Worm (Caenorhabditis elegans) whole organism, L1 larva: ENCODE measurements around the gene Y57G11C.36.

Experiments used
- C04F5.9 ChIP-seq: sonication (generic microtip); optimal IDR thresholded peaks from 2 replicates; lab custom pipeline; 2016; ENCODE audit warnings: missing genetic modification characterization, missing compliant biosample characterization
- F16B12.6 ChIP-seq: fragments of 150-350 bp; optimal IDR thresholded peaks from 2 replicates; lab custom pipeline; 2014; ENCODE audit warnings: missing biosample characterization, missing genetic modification characterization
- ama-1 ChIP-seq: fragments of 150-350 bp; optimal IDR thresholded peaks from 2 replicates; lab custom pipeline; 2014
- ceh-82 ChIP-seq, 3 experiments: fragments of 150-350 bp in 1 of 3; sonication (generic microtip) in 2 of 3; optimal IDR thresholded peaks; 2 replicates each; lab custom pipeline; 2014 to 2017; ENCODE audit warnings: missing biosample characterization in 3 of 3, missing genetic modification characterization in 3 of 3
- ets-5 ChIP-seq: fragments of 200-800 bp; sonication (Bioruptor generic); IDR thresholded peaks from 2 replicates; pipeline ENCODE4 v1.3.6; 2022; ENCODE audit warnings: missing genetic modification characterization, missing compliant biosample characterization
- fkh-10 ChIP-seq: sonication (generic microtip); optimal IDR thresholded peaks from 2 replicates; lab custom pipeline; 2017; ENCODE audit warnings: missing biosample characterization, missing genetic modification reagents, missing genetic modification characterization
- fkh-4 ChIP-seq: sonication (generic microtip); optimal IDR thresholded peaks from 2 replicates; lab custom pipeline; 2016; ENCODE audit warnings: missing compliant biosample characterization, missing genetic modification characterization, borderline replicate concordance
- fkh-8 ChIP-seq: sonication (generic microtip); optimal IDR thresholded peaks from 2 replicates; lab custom pipeline; 2016; ENCODE audit warnings: mild to moderate bottlenecking, missing genetic modification characterization, missing compliant biosample characterization
- hlh-4 ChIP-seq: sonication (generic microtip); optimal IDR thresholded peaks from 2 replicates; lab custom pipeline; 2016; ENCODE audit warnings: mild to moderate bottlenecking, missing genetic modification characterization, missing compliant biosample characterization
- hpl-2 ChIP-seq: fragments of 150-350 bp; optimal IDR thresholded peaks from 2 replicates; lab custom pipeline; 2014; ENCODE audit warnings: missing biosample characterization, missing genetic modification reagents, missing genetic modification characterization
- mdl-1 ChIP-seq, 2 experiments: fragments of 150-350 bp; optimal IDR thresholded peaks; 2 replicates each; lab custom pipeline; 2014 to 2017; ENCODE audit warnings: missing biosample characterization in 2 of 2, missing genetic modification characterization in 2 of 2, inconsistent platforms in 1 of 2
- nhr-76 ChIP-seq: sonication (generic microtip); optimal IDR thresholded peaks from 2 replicates; lab custom pipeline; 2017; ENCODE audit warnings: missing biosample characterization, missing genetic modification characterization
- nhr-85 ChIP-seq: sonication (generic microtip); peaks from one replicate; lab custom pipeline; 2016; ENCODE audit warnings: missing genetic modification characterization, inconsistent platforms, missing compliant biosample characterization
- rnt-1 ChIP-seq: sonication (generic microtip); optimal IDR thresholded peaks from 2 replicates; lab custom pipeline; 2016; ENCODE audit warnings: mild to moderate bottlenecking, missing genetic modification characterization, moderate library complexity, missing compliant biosample characterization
- sup-37 ChIP-seq: fragments of 200-800 bp; sonication (Bioruptor generic); optimal IDR thresholded peaks from 2 replicates; lab custom pipeline; 2018; ENCODE audit warnings: mild to moderate bottlenecking, missing genetic modification characterization, missing compliant biosample characterization
- ztf-11 ChIP-seq, 2 experiments: sonication (generic microtip); optimal IDR thresholded peaks; 2 replicates each; lab custom pipeline; 2016 to 2017; ENCODE audit warnings: missing genetic modification characterization in 2 of 2, missing biosample characterization in 1 of 2, missing compliant biosample characterization in 1 of 2

The Y57G11C.36 gene

DNA sequence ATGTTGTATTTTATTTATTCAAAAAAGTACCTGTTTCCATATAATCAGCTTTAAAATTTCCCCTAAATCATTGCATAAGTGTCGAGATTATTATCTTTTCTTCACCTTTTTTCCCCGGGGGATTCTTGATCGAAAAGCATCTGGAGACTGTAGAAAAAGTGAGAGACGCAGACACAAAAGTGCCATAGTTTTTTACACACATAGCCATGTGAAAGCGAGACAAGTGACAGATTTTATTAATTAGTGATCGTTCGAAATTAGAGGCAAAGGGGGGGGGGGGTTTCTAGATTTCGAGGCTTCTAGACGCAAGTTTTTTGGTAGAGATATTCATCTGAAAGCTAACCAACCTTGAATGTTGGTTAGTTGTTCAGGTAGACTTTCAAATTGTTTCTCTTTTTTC lies 44.3 kb downstream of the Y57G11C.36 start:
- TF ChIP-seq sup-37 (GFP tag; lab: Kevin White, UChicago) (no peak), hlh-4 (tag; lab: Kevin White, UChicago) (no peak), nhr-85 (no peak), mdl-1 (tag; optimal IDR thresholded peaks at IDR 0.05; lab: Kevin White, UChicago) (no peak), ceh-82 (tag; optimal IDR thresholded peaks at IDR 0.05; lab: Kevin White, UChicago) (no peak), ama-1 (lab: Kevin White, UChicago) (no peak), C04F5.9 (tag; lab: Kevin White, UChicago) (no peak), nhr-76 (tag; lab: Kevin White, UChicago) (no peak), ztf-11 (tag; optimal IDR thresholded peaks at IDR 0.05; lab: Kevin White, UChicago) (no peak), rnt-1 (tag; lab: Kevin White, UChicago) (no peak), ets-5 (no peak)

DNA sequence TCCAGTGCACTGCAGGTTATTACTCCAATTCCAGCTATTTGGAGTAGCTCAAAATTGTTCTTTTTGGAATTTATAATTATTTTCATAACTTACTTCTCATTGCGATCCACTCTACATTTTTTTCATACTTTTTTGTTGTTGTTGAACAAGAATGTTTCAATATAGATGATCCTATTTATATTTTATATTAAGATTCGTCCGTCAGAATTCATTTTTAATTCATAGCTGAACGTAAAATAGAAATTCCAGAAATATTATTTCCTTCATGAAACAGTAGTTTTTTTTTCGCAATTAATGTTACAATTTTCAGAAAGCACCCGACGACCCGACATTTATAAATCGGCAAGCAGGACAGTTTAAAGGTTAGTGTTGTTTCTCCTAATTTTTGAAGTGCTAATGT lies 45.4 kb downstream of the Y57G11C.36 start, which contains the start of gene Y57G11C.42:
Y57G11C.42 (plus strand) TSS at position 301 of the 400 bp plus-strand sequence.
- no peak for TF ChIP-seq F16B12.6
- TF ChIP-seq fkh-4: no peak
- no peak for TF ChIP-seq fkh-8 (tag; lab: Kevin White, UChicago)
- no peak for TF ChIP-seq fkh-10 (GFP tag; lab: Kevin White, UChicago)
- no peak for TF ChIP-seq nhr-76 (tag; lab: Kevin White, UChicago)
- TF ChIP-seq hpl-2 (GFP tag; lab: Kevin White, UChicago): no peak
